Worm (Caenorhabditis elegans): ENCODE data around the gene col-162.

DNA sequence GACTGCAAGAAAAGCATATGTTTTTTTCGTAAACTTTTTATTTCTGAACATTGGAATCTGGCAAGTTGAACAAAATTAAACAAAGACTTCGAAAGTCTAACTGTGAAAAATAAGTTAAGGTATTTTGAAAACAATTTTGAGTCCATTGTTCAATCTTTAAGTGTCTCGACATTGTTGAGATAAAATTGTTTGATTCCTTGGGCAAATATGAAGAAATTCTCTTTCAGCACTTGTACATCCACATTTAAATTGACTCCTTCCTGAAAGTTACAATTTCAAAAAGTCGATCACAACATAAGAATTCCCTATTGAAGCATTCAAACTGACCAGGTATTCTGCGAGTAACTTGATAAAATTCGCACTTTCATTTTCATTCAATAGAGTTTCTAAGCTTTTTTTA is 25.7 kb upstream of the col-162 start:
- TF ChIP-seq ceh-16 (tag; optimal IDR thresholded peaks at IDR 0.05) (no peak), ztf-4 (tag; optimal IDR thresholded peaks at IDR 0.05) (no peak), unc-62 (GFP tag; optimal IDR thresholded peaks at IDR 0.05) (no peak), fos-1 (tag; optimal IDR thresholded peaks at IDR 0.05) (no peak), nhr-237 (tag; optimal IDR thresholded peaks at IDR 0.05) (no peak), snpc-4 (tag; optimal IDR thresholded peaks at IDR 0.05) (no peak), mdl-1 (tag; optimal IDR thresholded peaks at IDR 0.05) (no peak), nhr-12 (tag; optimal IDR thresholded peaks at IDR 0.05) (no peak), ztf-11 (tag; optimal IDR thresholded peaks at IDR 0.05) (no peak), ceh-82 (tag; optimal IDR thresholded peaks at IDR 0.05) (no peak)

All from whole organism, L2 larva.